Worm (Caenorhabditis elegans) whole organism, midembryonic: Measurements from ENCODE around the gene D1046.16.
A peak's percentile ranks its signal among the peaks of the same experiment; 100 is the strongest.

Source experiments
- T22C8.4 ChIP-seq: fragments of 200-800 bp; sonication (Bioruptor generic); IDR thresholded peaks from 2 replicates; pipeline ENCODE4 v1.3.6; 2022; ENCODE audit warnings: missing genetic modification characterization, missing compliant biosample characterization
- cog-1 ChIP-seq: sonication (generic microtip); optimal IDR thresholded peaks from 2 replicates; lab custom pipeline; 2016; ENCODE audit warnings: missing genetic modification characterization, missing compliant biosample characterization
- flt-1 ChIP-seq: fragments of 200-800 bp; sonication (Bioruptor generic); IDR thresholded peaks from 2 replicates; pipeline ENCODE4 v1.3.6; 2022; ENCODE audit warnings: missing genetic modification characterization, missing compliant biosample characterization
- klf-2 ChIP-seq: fragments of 200-800 bp; sonication (Bioruptor generic); conservative IDR thresholded peaks from 2 replicates; pipeline ENCODE4 v1.3.6; 2022; ENCODE audit warnings: missing genetic modification reagents, missing genetic modification characterization, missing compliant biosample characterization
- med-1 ChIP-seq: sonication (generic microtip); optimal IDR thresholded peaks from 2 replicates; lab custom pipeline; 2017; ENCODE audit warnings: missing genetic modification characterization, mild to moderate bottlenecking, missing compliant biosample characterization, antibody characterized with exemption, missing genetic modification reagents; ENCODE audit not compliant: insufficient read depth
- ref-1 ChIP-seq: fragments of 200-800 bp; sonication (Bioruptor generic); conservative IDR thresholded peaks from 2 replicates; pipeline ENCODE4 v1.3.6; 2022; ENCODE audit warnings: missing genetic modification reagents, missing genetic modification characterization, missing compliant biosample characterization
- tab-1 ChIP-seq: fragments of 200-800 bp; sonication (Bioruptor generic); IDR thresholded peaks from 2 replicates; pipeline ENCODE4 v1.3.6; 2022; ENCODE audit warnings: missing genetic modification characterization, missing compliant biosample characterization
- ztf-23 ChIP-seq: fragments of 200-800 bp; sonication (Bioruptor generic); IDR thresholded peaks from 2 replicates; pipeline ENCODE4 v1.3.6; 2022; ENCODE audit warnings: missing genetic modification reagents, missing genetic modification characterization, missing compliant biosample characterization
- ztf-29 ChIP-seq: fragments of 200-800 bp; sonication (Bioruptor generic); IDR thresholded peaks from 2 replicates; pipeline ENCODE4 v1.3.6; 2022; ENCODE audit warnings: missing genetic modification reagents, missing genetic modification characterization, missing compliant biosample characterization

D1046.16 gene

DNA sequence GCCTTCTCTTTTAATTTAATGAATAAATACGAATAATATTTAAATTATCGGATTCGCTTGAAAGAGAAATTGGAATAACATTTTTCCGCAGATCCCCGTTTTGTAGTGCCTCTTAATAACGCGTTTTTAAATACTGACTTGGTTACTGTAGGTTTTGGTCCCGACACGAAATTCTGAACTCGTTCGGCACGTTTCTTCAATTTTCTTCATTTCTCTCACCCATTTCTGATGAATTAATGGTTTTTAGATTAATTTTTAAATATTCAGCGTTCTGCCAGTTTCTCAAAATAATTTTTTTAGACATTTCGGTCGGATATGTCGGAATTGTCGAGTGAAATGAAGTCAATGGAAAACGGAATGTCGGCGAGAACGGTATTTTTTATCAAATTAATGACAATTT is 20.6 kb upstream of the D1046.16 start, which contains the start of gene C27B7.5:
C27B7.5 (plus strand) TSS at position 301 of the 400 bp plus-strand sequence.
- TF ChIP-seq ztf-23 (GFP tag; lab: Robert Waterston, UW) (no peak), med-1 (GFP tag; lab: Kevin White, UChicago) (no peak), ztf-29 (GFP tag; lab: Robert Waterston, UW) (no peak), klf-2 (no peak), flt-1 (GFP tag; lab: Robert Waterston, UW) (no peak), T22C8.4 (GFP tag; lab: Robert Waterston, UW) (no peak), tab-1 (GFP tag; lab: Robert Waterston, UW) (no peak), cog-1 (tag; lab: Kevin White, UChicago) (no peak), ref-1 (GFP tag; lab: Robert Waterston, UW) (no peak)

ce11 chrIV:8906164-8906563 is 15.8 kb upstream of the D1046.16 start, which contains the start of gene C27B7.6:
TSS of gene C27B7.6 (minus strand) at chrIV:8906345.
- TF ChIP-seq ztf-29 (GFP tag; lab: Robert Waterston, UW), result no peak

- TF ChIP-seq ztf-29 (GFP tag; lab: Robert Waterston, UW), result no peak
- no peak for TF ChIP-seq tab-1 (GFP tag; lab: Robert Waterston, UW)
- TF ChIP-seq med-1 (GFP tag; lab: Kevin White, UChicago), result no peak
- no peak for TF ChIP-seq flt-1 (GFP tag; lab: Robert Waterston, UW)
- TF ChIP-seq klf-2, result no peak
- TF ChIP-seq ztf-23 (GFP tag; lab: Robert Waterston, UW), result no peak
- TF ChIP-seq T22C8.4 (GFP tag; lab: Robert Waterston, UW), result no peak
- no peak for TF ChIP-seq cog-1 (tag; lab: Kevin White, UChicago)
- TF ChIP-seq ref-1 (GFP tag; lab: Robert Waterston, UW), result no peak
Observed at ce11 chrIV:8906743-8907142, 15.2 kb upstream of the D1046.16 start, which contains the start of gene C27B7.7. TSS of gene C27B7.7 (plus strand) at chrIV:8907043.

- TF ChIP-seq cog-1 (tag; lab: Kevin White, UChicago) (no peak), med-1 (GFP tag; lab: Kevin White, UChicago) (no peak), ref-1 (GFP tag; lab: Robert Waterston, UW) (no peak), flt-1 (GFP tag; lab: Robert Waterston, UW) (no peak), tab-1 (GFP tag; lab: Robert Waterston, UW) (no peak), ztf-29 (GFP tag; lab: Robert Waterston, UW) (no peak), T22C8.4 (GFP tag; lab: Robert Waterston, UW) (no peak), ztf-23 (GFP tag; lab: Robert Waterston, UW) (no peak), klf-2 (no peak)
Observed at ce11 chrIV:8914187-8914586, 7.8 kb upstream of the D1046.16 start.

DNA sequence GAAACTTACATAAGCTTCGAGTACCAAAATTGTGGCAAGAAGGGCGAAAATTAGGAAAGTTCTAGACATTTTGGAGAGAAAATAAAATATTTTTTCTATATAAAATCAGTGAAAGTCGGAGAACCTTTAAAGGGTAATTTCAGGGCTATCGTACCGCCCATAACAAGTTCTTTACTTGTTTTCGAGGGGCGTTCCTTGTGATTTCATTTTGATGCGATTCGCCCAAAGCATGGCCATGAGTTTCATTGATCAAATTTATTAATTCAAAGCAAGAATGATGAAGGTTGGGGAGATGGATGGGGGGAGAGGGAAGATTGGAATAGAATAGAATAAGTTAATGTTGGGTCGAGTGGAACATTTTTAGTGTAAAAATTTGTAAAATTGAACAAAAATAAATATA is 5.9 kb upstream of the D1046.16 start, which contains the start of gene C27B7.9:
C27B7.9 (minus strand) TSS at position 101 of the 400 bp plus-strand sequence.
- TF ChIP-seq ref-1 (GFP tag; lab: Robert Waterston, UW), result no peak
- no peak for TF ChIP-seq tab-1 (GFP tag; lab: Robert Waterston, UW)
- TF ChIP-seq med-1 (GFP tag; lab: Kevin White, UChicago), result no peak
- no peak for TF ChIP-seq ztf-29 (GFP tag; lab: Robert Waterston, UW)
- TF ChIP-seq ztf-23 (GFP tag; lab: Robert Waterston, UW), result no peak
- no peak for TF ChIP-seq T22C8.4 (GFP tag; lab: Robert Waterston, UW)
- TF ChIP-seq flt-1 (GFP tag; lab: Robert Waterston, UW), result no peak
- TF ChIP-seq klf-2, result no peak
- TF ChIP-seq cog-1 (tag; lab: Kevin White, UChicago), result no peak

DNA sequence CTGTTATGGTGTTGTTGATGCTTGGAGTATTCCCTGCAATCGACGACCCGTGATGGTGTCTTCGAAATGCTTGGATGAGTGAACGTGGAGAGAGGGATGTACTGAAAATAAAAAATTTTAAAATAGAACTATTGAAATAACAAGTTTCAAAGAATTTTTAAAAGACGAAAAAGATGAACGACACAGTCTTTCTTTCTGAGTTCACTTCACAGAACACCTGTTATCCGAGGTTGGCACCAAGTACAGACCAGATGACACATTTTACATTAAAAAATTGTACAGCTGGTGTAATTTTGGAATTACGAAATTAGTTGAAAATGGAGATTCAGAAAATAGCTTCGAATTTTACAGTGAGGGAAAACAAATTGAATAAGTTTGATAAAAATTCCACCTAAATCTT is 3.2 kb upstream of the D1046.16 start, which contains the start of gene rap-1:
rap-1 (minus strand) TSS at position 101 of the 400 bp plus-strand sequence.
- TF ChIP-seq T22C8.4 (GFP tag; lab: Robert Waterston, UW) (no peak), ztf-23 (GFP tag; lab: Robert Waterston, UW) (no peak), ztf-29 (GFP tag; lab: Robert Waterston, UW) (no peak), ref-1 (GFP tag; lab: Robert Waterston, UW) (no peak), flt-1 (GFP tag; lab: Robert Waterston, UW) (no peak), klf-2 (no peak), tab-1 (GFP tag; lab: Robert Waterston, UW) (no peak), med-1 (GFP tag; lab: Kevin White, UChicago) (no peak), cog-1 (tag; lab: Kevin White, UChicago) (no peak)

ce11 chrIV:8920284-8920806 is 1.6 kb upstream of the D1046.16 start:
- TF ChIP-seq T22C8.4 (GFP tag; lab: Robert Waterston, UW) (no peak), ztf-23 (GFP tag; lab: Robert Waterston, UW) (0 out of 2 replicates have a peak, but pooled peaks have one; percentile 6), klf-2 (no peak), cog-1 (tag; lab: Kevin White, UChicago) (no peak), med-1 (GFP tag; lab: Kevin White, UChicago) (no peak), tab-1 (GFP tag; lab: Robert Waterston, UW) (no peak)

DNA sequence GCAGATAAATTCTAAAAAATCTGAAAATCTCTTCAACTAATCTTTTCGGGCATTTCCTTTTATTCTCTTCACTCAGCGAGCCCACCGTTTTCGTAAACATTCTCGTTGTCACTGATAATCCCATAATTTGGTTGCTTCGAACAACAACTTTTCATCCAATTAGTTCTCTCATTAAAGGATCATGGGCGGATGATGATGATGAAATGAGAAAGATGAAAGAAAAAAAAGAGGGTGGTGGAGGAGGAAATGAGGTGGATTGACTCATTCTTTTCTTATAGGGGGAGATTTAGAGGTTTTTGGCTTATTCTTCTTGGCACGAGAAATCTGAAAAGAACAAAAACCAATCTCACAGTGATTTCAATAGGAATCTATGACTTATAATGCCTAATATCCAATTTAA is 784 bp upstream of the D1046.16 start:
- TF ChIP-seq med-1 (GFP tag; lab: Kevin White, UChicago) (no peak), ztf-23 (GFP tag; lab: Robert Waterston, UW) (no peak), tab-1 (GFP tag; lab: Robert Waterston, UW) (no peak), ztf-29 (GFP tag; lab: Robert Waterston, UW) (no peak), T22C8.4 (GFP tag; lab: Robert Waterston, UW) (no peak), klf-2 (no peak), cog-1 (tag; lab: Kevin White, UChicago) (no peak), ref-1 (GFP tag; lab: Robert Waterston, UW) (no peak), flt-1 (GFP tag; lab: Robert Waterston, UW) (no peak)

- TF ChIP-seq cog-1 (tag; lab: Kevin White, UChicago) (no peak), ztf-29 (GFP tag; lab: Robert Waterston, UW) (no peak), flt-1 (GFP tag; lab: Robert Waterston, UW) (no peak), tab-1 (GFP tag; lab: Robert Waterston, UW) (no peak), T22C8.4 (GFP tag; lab: Robert Waterston, UW) (no peak), ztf-23 (GFP tag; lab: Robert Waterston, UW) (no peak), klf-2 (no peak), ref-1 (GFP tag; lab: Robert Waterston, UW) (no peak), med-1 (GFP tag; lab: Kevin White, UChicago) (no peak)
Observed at ce11 chrIV:8923381-8923780, 1.4 kb downstream of the D1046.16 start.
